Worm (Caenorhabditis elegans) whole organism, L2 larva: ENCODE results near the gene C17C3.11.
"Not testable (repeated sequence)": the region's sequence is repeated elsewhere in the genome, so short reads cannot be mapped to it uniquely, and the experiment has no call there.

Source experiments
- aly-2 ChIP-seq: fragments of 150-350 bp; optimal IDR thresholded peaks from 2 replicates; lab custom pipeline; 2014; ENCODE audit warnings: missing biosample characterization, missing genetic modification characterization
- ama-1 ChIP-seq: fragments of 150-350 bp; optimal IDR thresholded peaks from 2 replicates; lab custom pipeline; 2018; ENCODE audit warnings: inconsistent platforms
- ceh-16 ChIP-seq: fragments of 150-350 bp; optimal IDR thresholded peaks from 2 replicates; lab custom pipeline; 2014; ENCODE audit warnings: missing biosample characterization, missing genetic modification characterization
- ceh-82 ChIP-seq: fragments of 150-350 bp; optimal IDR thresholded peaks from 2 replicates; lab custom pipeline; 2014; ENCODE audit warnings: missing biosample characterization, missing genetic modification characterization
- crh-2 ChIP-seq: sonication (generic microtip); optimal IDR thresholded peaks from 2 replicates; lab custom pipeline; 2017; ENCODE audit warnings: missing biosample characterization, missing genetic modification characterization
- egl-27 ChIP-seq: sonication (generic microtip); optimal IDR thresholded peaks from 3 replicates; lab custom pipeline; 2017; ENCODE audit warnings: missing biosample characterization, missing genetic modification reagents, missing genetic modification characterization
- lin-13 ChIP-seq: fragments of 150-350 bp; optimal IDR thresholded peaks from 2 replicates; lab custom pipeline; 2014; ENCODE audit warnings: missing biosample characterization, missing genetic modification reagents, missing genetic modification characterization
- mdl-1 ChIP-seq, 2 experiments: fragments of 150-350 bp in 1 of 2; sonication (generic microtip) in 1 of 2; optimal IDR thresholded peaks; 2 replicates each; lab custom pipeline; 2017; ENCODE audit warnings: missing biosample characterization in 2 of 2, missing genetic modification characterization in 2 of 2
- nhr-25 ChIP-seq: fragments of 150-350 bp; sonication (generic microtip); optimal IDR thresholded peaks from 3 replicates; lab custom pipeline; 2014; ENCODE audit warnings: missing biosample characterization, missing genetic modification characterization
- skn-1 ChIP-seq: sonication (generic microtip); optimal IDR thresholded peaks from 2 replicates; lab custom pipeline; 2017; ENCODE audit warnings: missing biosample characterization, missing genetic modification characterization
- snpc-4 ChIP-seq: fragments of 150-350 bp; optimal IDR thresholded peaks from 2 replicates; lab custom pipeline; 2014; ENCODE audit warnings: missing biosample characterization, missing genetic modification characterization
- unc-62 ChIP-seq: fragments of 150-350 bp; optimal IDR thresholded peaks from 2 replicates; lab custom pipeline; 2014; ENCODE audit warnings: missing biosample characterization, missing genetic modification reagents, missing genetic modification characterization
- ztf-11 ChIP-seq: sonication (generic microtip); optimal IDR thresholded peaks from 2 replicates; lab custom pipeline; 2017; ENCODE audit warnings: missing biosample characterization, missing genetic modification characterization

- not testable (repeated sequence) for TF ChIP-seq egl-27 (tag; lab: Kevin White, UChicago); unc-62 (GFP tag; lab: Kevin White, UChicago); aly-2; snpc-4 (tag; lab: Kevin White, UChicago); skn-1 (tag; lab: Kevin White, UChicago); ama-1; crh-2 (tag; lab: Kevin White, UChicago); ztf-11 (tag; lab: Kevin White, UChicago); mdl-1 (tag; optimal IDR thresholded peaks at IDR 0.05; lab: Kevin White, UChicago); ceh-82; ceh-16; nhr-25 (tag; lab: Kevin White, UChicago); lin-13
These were observed 2.5 kb downstream of the C17C3.11 start, which contains the start of gene hlh-27 for ce11 chrII:5540113-5540512.
